Worm (Caenorhabditis elegans) whole organism, L2 larva: ENCODE measurements around the gene F58F6.6.

Source experiments
- C34F6.9 ChIP-seq: fragments of 150-350 bp; optimal IDR thresholded peaks from 2 replicates; lab custom pipeline; 2014; ENCODE audit warnings: missing biosample characterization, missing genetic modification characterization
- F13H6.1 ChIP-seq: sonication (generic microtip); optimal IDR thresholded peaks from 2 replicates; lab custom pipeline; 2016; ENCODE audit warnings: missing genetic modification characterization, missing compliant biosample characterization
- R02D3.7 ChIP-seq: fragments of 150-350 bp; optimal IDR thresholded peaks from 2 replicates; lab custom pipeline; 2014; ENCODE audit warnings: missing biosample characterization, missing genetic modification characterization
- alr-1 ChIP-seq: fragments of 150-350 bp; optimal IDR thresholded peaks from 2 replicates; lab custom pipeline; 2014; ENCODE audit warnings: missing biosample characterization, missing genetic modification characterization
- aly-2 ChIP-seq: fragments of 150-350 bp; optimal IDR thresholded peaks from 2 replicates; lab custom pipeline; 2014; ENCODE audit warnings: missing biosample characterization, missing genetic modification characterization
- ama-1 ChIP-seq: fragments of 150-350 bp; optimal IDR thresholded peaks from 2 replicates; lab custom pipeline; 2018; ENCODE audit warnings: inconsistent platforms
- blmp-1 ChIP-seq: sonication (generic microtip); optimal IDR thresholded peaks from 2 replicates; lab custom pipeline; 2017; ENCODE audit warnings: missing genetic modification characterization, mild to moderate bottlenecking, missing compliant biosample characterization, antibody characterized with exemption, moderate library complexity; ENCODE audit not compliant: insufficient read depth
- ceh-16 ChIP-seq: fragments of 150-350 bp; optimal IDR thresholded peaks from 2 replicates; lab custom pipeline; 2014; ENCODE audit warnings: missing biosample characterization, missing genetic modification characterization
- ceh-82 ChIP-seq: fragments of 150-350 bp; optimal IDR thresholded peaks from 2 replicates; lab custom pipeline; 2014; ENCODE audit warnings: missing biosample characterization, missing genetic modification characterization
- crh-2 ChIP-seq: sonication (generic microtip); optimal IDR thresholded peaks from 2 replicates; lab custom pipeline; 2017; ENCODE audit warnings: missing biosample characterization, missing genetic modification characterization
- dmd-4 ChIP-seq: sonication (generic microtip); optimal IDR thresholded peaks from 2 replicates; lab custom pipeline; 2017; ENCODE audit warnings: missing biosample characterization, missing genetic modification characterization
- egl-27 ChIP-seq: sonication (generic microtip); optimal IDR thresholded peaks from 3 replicates; lab custom pipeline; 2017; ENCODE audit warnings: missing biosample characterization, missing genetic modification reagents, missing genetic modification characterization
- elt-1 ChIP-seq: fragments of 150-350 bp; optimal IDR thresholded peaks from 2 replicates; lab custom pipeline; 2014; ENCODE audit warnings: missing biosample characterization, missing genetic modification characterization
- elt-3 ChIP-seq: sonication (generic microtip); optimal IDR thresholded peaks from 2 replicates; lab custom pipeline; 2017; ENCODE audit warnings: missing biosample characterization, missing genetic modification characterization
- fos-1 ChIP-seq: fragments of 150-350 bp; optimal IDR thresholded peaks from 2 replicates; lab custom pipeline; 2014; ENCODE audit warnings: missing biosample characterization, missing genetic modification characterization
- gmeb-1 ChIP-seq: fragments of 150-350 bp; optimal IDR thresholded peaks from 2 replicates; lab custom pipeline; 2014; ENCODE audit warnings: missing biosample characterization, missing genetic modification characterization
- lin-13 ChIP-seq: fragments of 150-350 bp; optimal IDR thresholded peaks from 2 replicates; lab custom pipeline; 2014; ENCODE audit warnings: missing biosample characterization, missing genetic modification reagents, missing genetic modification characterization
- lsy-2 ChIP-seq, 2 experiments: fragments of 150-350 bp in 1 of 2; sonication (generic microtip) in 1 of 2; optimal IDR thresholded peaks; 2 replicates each; lab custom pipeline; 2014 to 2017; ENCODE audit warnings: missing biosample characterization in 2 of 2, missing genetic modification characterization in 2 of 2
- mab-5 ChIP-seq: fragments of 150-350 bp; optimal IDR thresholded peaks from 2 replicates; lab custom pipeline; 2014; ENCODE audit warnings: missing biosample characterization, missing genetic modification characterization
- mbf-1 ChIP-seq: sonication (generic microtip); optimal IDR thresholded peaks from 2 replicates; lab custom pipeline; 2017; ENCODE audit warnings: missing biosample characterization, missing genetic modification characterization
- mdl-1 ChIP-seq, 2 experiments: fragments of 150-350 bp in 1 of 2; sonication (generic microtip) in 1 of 2; optimal IDR thresholded peaks; 2 replicates each; lab custom pipeline; 2017; ENCODE audit warnings: missing biosample characterization in 2 of 2, missing genetic modification characterization in 2 of 2
- nhr-11 ChIP-seq: fragments of 150-350 bp; optimal IDR thresholded peaks from 2 replicates; lab custom pipeline; 2014; ENCODE audit warnings: missing biosample characterization, missing genetic modification characterization
- nhr-12 ChIP-seq: fragments of 150-350 bp; optimal IDR thresholded peaks from 2 replicates; lab custom pipeline; 2014; ENCODE audit warnings: missing biosample characterization, missing genetic modification characterization
- nhr-21 ChIP-seq: fragments of 150-350 bp; optimal IDR thresholded peaks from 2 replicates; lab custom pipeline; 2014; ENCODE audit warnings: missing biosample characterization, missing genetic modification characterization
- nhr-25 ChIP-seq: fragments of 150-350 bp; sonication (generic microtip); optimal IDR thresholded peaks from 3 replicates; lab custom pipeline; 2014; ENCODE audit warnings: missing biosample characterization, missing genetic modification characterization
- nhr-6 ChIP-seq: fragments of 150-350 bp; optimal IDR thresholded peaks from 2 replicates; lab custom pipeline; 2014; ENCODE audit warnings: missing biosample characterization, missing genetic modification characterization
- nhr-77 ChIP-seq: fragments of 150-350 bp; optimal IDR thresholded peaks from 2 replicates; lab custom pipeline; 2014; ENCODE audit warnings: missing biosample characterization, missing genetic modification characterization
- peb-1 ChIP-seq: fragments of 150-350 bp; optimal IDR thresholded peaks from 2 replicates; lab custom pipeline; 2014; ENCODE audit warnings: missing biosample characterization, missing genetic modification characterization
- sem-4 ChIP-seq: fragments of 150-350 bp; optimal IDR thresholded peaks from 2 replicates; lab custom pipeline; 2014; ENCODE audit warnings: missing biosample characterization, missing genetic modification reagents, missing genetic modification characterization
- sma-3 ChIP-seq: sonication (generic microtip); optimal IDR thresholded peaks from 2 replicates; lab custom pipeline; 2016; ENCODE audit warnings: missing genetic modification reagents, missing genetic modification characterization, missing compliant biosample characterization
- sma-9 ChIP-seq, 2 experiments: fragments of 150-350 bp in 1 of 2; sonication (generic microtip) in 1 of 2; optimal IDR thresholded peaks; 2 replicates each; lab custom pipeline; 2014 to 2016; ENCODE audit warnings: missing genetic modification characterization in 2 of 2, mild to moderate bottlenecking in 1 of 2, missing biosample characterization in 1 of 2, missing compliant biosample characterization in 1 of 2, missing genetic modification reagents in 1 of 2, moderate library complexity in 1 of 2
- snpc-4 ChIP-seq: fragments of 150-350 bp; optimal IDR thresholded peaks from 2 replicates; lab custom pipeline; 2014; ENCODE audit warnings: missing biosample characterization, missing genetic modification characterization
- unc-55 ChIP-seq: fragments of 150-350 bp; sonication (generic microtip); optimal IDR thresholded peaks from 3 replicates; lab custom pipeline; 2014; ENCODE audit warnings: missing biosample characterization, missing genetic modification reagents, missing genetic modification characterization
- unc-62 ChIP-seq: fragments of 150-350 bp; optimal IDR thresholded peaks from 2 replicates; lab custom pipeline; 2014; ENCODE audit warnings: missing biosample characterization, missing genetic modification reagents, missing genetic modification characterization
- zag-1 ChIP-seq: fragments of 150-350 bp; optimal IDR thresholded peaks from 2 replicates; lab custom pipeline; 2014; ENCODE audit warnings: missing biosample characterization, missing genetic modification characterization
- ztf-1 ChIP-seq: fragments of 200-800 bp; sonication (Bioruptor generic); conservative IDR thresholded peaks from 2 replicates; pipeline ENCODE4 v1.3.6; 2022; ENCODE audit warnings: missing genetic modification characterization, missing compliant biosample characterization
- ztf-11 ChIP-seq: sonication (generic microtip); optimal IDR thresholded peaks from 2 replicates; lab custom pipeline; 2017; ENCODE audit warnings: missing biosample characterization, missing genetic modification characterization

Gene F58F6.6

ce11 chrIV:1388079-1388478 is 47.2 kb downstream of the F58F6.6 start (continued):
- TF ChIP-seq R02D3.7 (tag; lab: Kevin White, UChicago) = no peak
- no peak for TF ChIP-seq blmp-1 (tag; lab: Kevin White, UChicago)
- TF ChIP-seq unc-55 = peak; percentile 42
- TF ChIP-seq mab-5 (tag; lab: Kevin White, UChicago) = no peak
- no peak for TF ChIP-seq snpc-4 (tag; lab: Kevin White, UChicago)
- no peak for TF ChIP-seq ceh-16
- no peak for TF ChIP-seq nhr-6 (tag; lab: Kevin White, UChicago)
- no peak for TF ChIP-seq elt-3 (tag; lab: Kevin White, UChicago)
- TF ChIP-seq peb-1 = no peak
- TF ChIP-seq ceh-82 (tag; lab: Kevin White, UChicago) = no peak
- TF ChIP-seq gmeb-1 = peak; percentile 63
- no peak for TF ChIP-seq unc-62
- TF ChIP-seq elt-1 (tag; lab: Kevin White, UChicago) = no peak
- TF ChIP-seq sma-9 (GFP tag; optimal IDR thresholded peaks at IDR 0.05; lab: Kevin White, UChicago) = peak; percentile 42
- no peak for TF ChIP-seq sma-9 (tag; optimal IDR thresholded peaks at IDR 0.05; lab: Kevin White, UChicago)
- no peak for TF ChIP-seq nhr-77 (tag; lab: Kevin White, UChicago)
- TF ChIP-seq nhr-11 (tag; lab: Kevin White, UChicago) = no peak
- peak; percentile 10 to 20 for TF ChIP-seq lsy-2 (tag; optimal IDR thresholded peaks at IDR 0.05; lab: Kevin White, UChicago)
- no peak for TF ChIP-seq sem-4 (tag; lab: Kevin White, UChicago)
- TF ChIP-seq zag-1 = no peak
- TF ChIP-seq mdl-1 (tag; optimal IDR thresholded peaks at IDR 0.05; lab: Kevin White, UChicago) = no peak
- TF ChIP-seq crh-2 (tag; lab: Kevin White, UChicago) = peak; percentile 9
- TF ChIP-seq egl-27 (tag; lab: Kevin White, UChicago) = no peak
- no peak for TF ChIP-seq ztf-11
- peak; percentile 6 for TF ChIP-seq F13H6.1 (tag; lab: Kevin White, UChicago)
- TF ChIP-seq ama-1 (lab: Kevin White, UChicago) = no peak
- TF ChIP-seq dmd-4 (tag; lab: Kevin White, UChicago) = no peak
- no peak for TF ChIP-seq nhr-12 (tag; lab: Kevin White, UChicago)
- no peak for TF ChIP-seq mbf-1

ce11 chrIV:1389021-1389420 is 48.1 kb downstream of the F58F6.6 start:
- peak; percentile 58 for TF ChIP-seq nhr-25 (tag; lab: Kevin White, UChicago)
- peak; percentile 4 for TF ChIP-seq gmeb-1
- peak; percentile 11 for TF ChIP-seq blmp-1 (tag; lab: Kevin White, UChicago)
- peak; percentile 46 for TF ChIP-seq sma-3 (GFP tag; lab: Kevin White, UChicago)
- no peak for TF ChIP-seq elt-1 (tag; lab: Kevin White, UChicago)
- no peak for TF ChIP-seq lin-13 (GFP tag; lab: Kevin White, UChicago)
- TF ChIP-seq C34F6.9 (tag; lab: Kevin White, UChicago) = peak; percentile 3

ce11 chrIV:1389599-1389998 is 48.7 kb downstream of the F58F6.6 start:
- peak; percentile 80 for TF ChIP-seq fos-1 (tag; lab: Kevin White, UChicago)
- TF ChIP-seq dmd-4 (tag; lab: Kevin White, UChicago) = no peak
- peak; percentile 12 for TF ChIP-seq crh-2 (tag; lab: Kevin White, UChicago)

ce11 chrIV:1390102-1390501 is 49.2 kb downstream of the F58F6.6 start:
- TF ChIP-seq ztf-1 = no peak
- no peak for TF ChIP-seq sma-9 (GFP tag; optimal IDR thresholded peaks at IDR 0.05; lab: Kevin White, UChicago)
- TF ChIP-seq sma-9 (tag; optimal IDR thresholded peaks at IDR 0.05; lab: Kevin White, UChicago) = no peak
- TF ChIP-seq C34F6.9 (tag; lab: Kevin White, UChicago) = no peak
- no peak for TF ChIP-seq nhr-6 (tag; lab: Kevin White, UChicago)
- TF ChIP-seq nhr-21 (tag; lab: Kevin White, UChicago) = no peak
- TF ChIP-seq sem-4 (tag; lab: Kevin White, UChicago) = no peak
- no peak for TF ChIP-seq alr-1
- no peak for TF ChIP-seq unc-55

- TF ChIP-seq lsy-2 (tag; optimal IDR thresholded peaks at IDR 0.05; lab: Kevin White, UChicago) (no peak), aly-2 (tag; lab: Kevin White, UChicago) (no peak)
Measured at ce11 chrIV:1391446-1391845, 50.6 kb downstream of the F58F6.6 start.
